Worm (Caenorhabditis elegans) whole organism, L1 larva: Measurements from ENCODE around the gene col-96.

Experiments used
- Y116A8C.19 ChIP-seq: sonication (generic microtip); optimal IDR thresholded peaks from 2 replicates; lab custom pipeline; 2016; ENCODE audit warnings: missing compliant biosample characterization, missing genetic modification characterization, borderline replicate concordance
- ama-1 ChIP-seq: fragments of 150-350 bp; optimal IDR thresholded peaks from 2 replicates; lab custom pipeline; 2014
- blmp-1 ChIP-seq: fragments of 150-350 bp; optimal IDR thresholded peaks from 2 replicates; lab custom pipeline; 2014; ENCODE audit warnings: missing biosample characterization, missing genetic modification characterization
- ceh-63 ChIP-seq: fragments of 200-800 bp; sonication (Bioruptor generic); optimal IDR thresholded peaks from 2 replicates; lab custom pipeline; 2018; ENCODE audit warnings: mild to moderate bottlenecking, missing genetic modification characterization, missing compliant biosample characterization
- ceh-8 ChIP-seq: fragments of 200-800 bp; sonication (Bioruptor generic); optimal IDR thresholded peaks from 2 replicates; lab custom pipeline; 2018; ENCODE audit warnings: mild to moderate bottlenecking, missing genetic modification characterization, moderate library complexity, missing compliant biosample characterization
- ceh-82 ChIP-seq, 3 experiments: fragments of 150-350 bp in 1 of 3; sonication (generic microtip) in 2 of 3; optimal IDR thresholded peaks; 2 replicates each; lab custom pipeline; 2014 to 2017; ENCODE audit warnings: missing biosample characterization in 3 of 3, missing genetic modification characterization in 3 of 3
- ceh-88 ChIP-seq: fragments of 200-800 bp; sonication (Bioruptor generic); IDR thresholded peaks from 2 replicates; pipeline ENCODE4 v1.3.6; 2022; ENCODE audit warnings: missing genetic modification characterization, missing compliant biosample characterization
- ceh-90 ChIP-seq: sonication (generic microtip); optimal IDR thresholded peaks from 2 replicates; lab custom pipeline; 2016; ENCODE audit warnings: missing genetic modification characterization, missing compliant biosample characterization
- ces-1 ChIP-seq: fragments of 150-350 bp; optimal IDR thresholded peaks from 2 replicates; lab custom pipeline; 2014; ENCODE audit warnings: missing biosample characterization, missing genetic modification reagents, missing genetic modification characterization
- dsc-1 ChIP-seq: sonication (generic microtip); optimal IDR thresholded peaks from 2 replicates; lab custom pipeline; 2016; ENCODE audit warnings: mild to moderate bottlenecking, missing genetic modification characterization, missing compliant biosample characterization
- efl-1 ChIP-seq, 4 experiments: fragments of 150-350 bp; optimal IDR thresholded peaks in 3 of 4; peaks in 1 of 4; 1 replicate in 1 of 4; 2 replicates in 3 of 4; lab custom pipeline; 2014; ENCODE audit warnings: missing biosample characterization in 2 of 4, missing genetic modification characterization in 2 of 4, missing genetic modification reagents in 2 of 4
- egl-13 ChIP-seq: sonication (generic microtip); optimal IDR thresholded peaks from 2 replicates; lab custom pipeline; 2016; ENCODE audit warnings: missing genotype, missing genetic modification reagents, missing genetic modification characterization, missing compliant biosample characterization
- ets-5 ChIP-seq: fragments of 200-800 bp; sonication (Bioruptor generic); IDR thresholded peaks from 2 replicates; pipeline ENCODE4 v1.3.6; 2022; ENCODE audit warnings: missing genetic modification characterization, missing compliant biosample characterization
- fkh-10 ChIP-seq: sonication (generic microtip); optimal IDR thresholded peaks from 2 replicates; lab custom pipeline; 2017; ENCODE audit warnings: missing biosample characterization, missing genetic modification reagents, missing genetic modification characterization
- fkh-4 ChIP-seq: sonication (generic microtip); optimal IDR thresholded peaks from 2 replicates; lab custom pipeline; 2016; ENCODE audit warnings: missing compliant biosample characterization, missing genetic modification characterization, borderline replicate concordance
- fkh-8 ChIP-seq: sonication (generic microtip); optimal IDR thresholded peaks from 2 replicates; lab custom pipeline; 2016; ENCODE audit warnings: mild to moderate bottlenecking, missing genetic modification characterization, missing compliant biosample characterization
- hpl-2 ChIP-seq: fragments of 150-350 bp; optimal IDR thresholded peaks from 2 replicates; lab custom pipeline; 2014; ENCODE audit warnings: missing biosample characterization, missing genetic modification reagents, missing genetic modification characterization
- isw-1 ChIP-seq: fragments of 200-800 bp; sonication (Bioruptor generic); IDR thresholded peaks from 2 replicates; pipeline ENCODE4 v1.3.6; 2022; ENCODE audit warnings: missing genetic modification characterization, missing compliant biosample characterization
- lin-14 ChIP-seq: fragments of 200-800 bp; sonication (Bioruptor generic); optimal IDR thresholded peaks from 2 replicates; lab custom pipeline; 2018; ENCODE audit warnings: mild to moderate bottlenecking, missing genetic modification characterization, moderate library complexity, missing compliant biosample characterization
- lin-35 ChIP-seq, 2 experiments: fragments of 150-350 bp; optimal IDR thresholded peaks; 2 replicates each; lab custom pipeline; 2014; ENCODE audit warnings: missing biosample characterization in 2 of 2, missing genetic modification characterization in 2 of 2, missing genetic modification reagents in 2 of 2
- lin-39 ChIP-seq: fragments of 150-350 bp; optimal IDR thresholded peaks from 2 replicates; lab custom pipeline; 2014; ENCODE audit warnings: missing biosample characterization, missing genetic modification reagents, missing genetic modification characterization
- lsy-2 ChIP-seq, 2 experiments: fragments of 150-350 bp; optimal IDR thresholded peaks; 2 replicates each; lab custom pipeline; 2014; ENCODE audit warnings: missing biosample characterization in 2 of 2, missing genetic modification characterization in 2 of 2
- mab-9 ChIP-seq: fragments of 200-800 bp; sonication (Bioruptor generic); IDR thresholded peaks from 2 replicates; pipeline ENCODE4 v1.3.6; 2022; ENCODE audit warnings: missing genetic modification reagents, missing genetic modification characterization, missing compliant biosample characterization
- mdl-1 ChIP-seq, 2 experiments: fragments of 150-350 bp; optimal IDR thresholded peaks; 2 replicates each; lab custom pipeline; 2014 to 2017; ENCODE audit warnings: missing biosample characterization in 2 of 2, missing genetic modification characterization in 2 of 2, inconsistent platforms in 1 of 2
- mef-2 ChIP-seq: fragments of 150-350 bp; optimal IDR thresholded peaks from 2 replicates; lab custom pipeline; 2014; ENCODE audit warnings: missing biosample characterization, missing genetic modification characterization
- mep-1 ChIP-seq: fragments of 150-350 bp; optimal IDR thresholded peaks from 2 replicates; lab custom pipeline; 2014; ENCODE audit warnings: missing biosample characterization, missing genetic modification characterization
- nhr-20 ChIP-seq: sonication (generic microtip); optimal IDR thresholded peaks from 2 replicates; lab custom pipeline; 2016; ENCODE audit warnings: mild to moderate bottlenecking, missing genetic modification characterization, missing compliant biosample characterization
- nhr-47 ChIP-seq: sonication (generic microtip); optimal IDR thresholded peaks from 2 replicates; lab custom pipeline; 2016; ENCODE audit warnings: mild to moderate bottlenecking, missing genetic modification characterization, moderate library complexity, missing compliant biosample characterization
- nhr-71 ChIP-seq: sonication (generic microtip); optimal IDR thresholded peaks from 2 replicates; lab custom pipeline; 2016; ENCODE audit warnings: mild to moderate bottlenecking, missing genetic modification characterization, moderate library complexity, missing compliant biosample characterization
- nhr-76 ChIP-seq: sonication (generic microtip); optimal IDR thresholded peaks from 2 replicates; lab custom pipeline; 2017; ENCODE audit warnings: missing biosample characterization, missing genetic modification characterization
- nhr-77 ChIP-seq: fragments of 150-350 bp; optimal IDR thresholded peaks from 2 replicates; lab custom pipeline; 2014; ENCODE audit warnings: missing biosample characterization, missing genetic modification characterization
- nhr-85 ChIP-seq: sonication (generic microtip); peaks from one replicate; lab custom pipeline; 2016; ENCODE audit warnings: missing genetic modification characterization, inconsistent platforms, missing compliant biosample characterization
- nhr-90 ChIP-seq: sonication (generic microtip); optimal IDR thresholded peaks from 2 replicates; lab custom pipeline; 2016; ENCODE audit warnings: mild to moderate bottlenecking, missing genetic modification characterization, missing compliant biosample characterization; ENCODE audit not compliant: poor library complexity
- rnt-1 ChIP-seq: sonication (generic microtip); optimal IDR thresholded peaks from 2 replicates; lab custom pipeline; 2016; ENCODE audit warnings: mild to moderate bottlenecking, missing genetic modification characterization, moderate library complexity, missing compliant biosample characterization
- snpc-4 ChIP-seq: fragments of 150-350 bp; optimal IDR thresholded peaks from 2 replicates; lab custom pipeline; 2014; ENCODE audit warnings: missing biosample characterization, missing genetic modification characterization
- snu-23 ChIP-seq: sonication (generic microtip); optimal IDR thresholded peaks from 2 replicates; lab custom pipeline; 2016; ENCODE audit warnings: missing genetic modification characterization, missing compliant biosample characterization
- sup-37 ChIP-seq: fragments of 200-800 bp; sonication (Bioruptor generic); optimal IDR thresholded peaks from 2 replicates; lab custom pipeline; 2018; ENCODE audit warnings: mild to moderate bottlenecking, missing genetic modification characterization, missing compliant biosample characterization
- swsn-7 ChIP-seq: sonication (generic microtip); optimal IDR thresholded peaks from 2 replicates; lab custom pipeline; 2016; ENCODE audit warnings: missing genetic modification characterization, missing compliant biosample characterization
- tbx-2 ChIP-seq: sonication (generic microtip); optimal IDR thresholded peaks from 2 replicates; lab custom pipeline; 2016; ENCODE audit warnings: missing genetic modification characterization, missing compliant biosample characterization
- tlp-1 ChIP-seq: fragments of 150-350 bp; optimal IDR thresholded peaks from 2 replicates; lab custom pipeline; 2014; ENCODE audit warnings: missing biosample characterization, missing genetic modification characterization
- unc-130 ChIP-seq: fragments of 150-350 bp; optimal IDR thresholded peaks from 2 replicates; lab custom pipeline; 2017; ENCODE audit warnings: missing biosample characterization, missing genetic modification characterization, inconsistent platforms
- ztf-11 ChIP-seq, 2 experiments: sonication (generic microtip); optimal IDR thresholded peaks; 2 replicates each; lab custom pipeline; 2016 to 2017; ENCODE audit warnings: missing genetic modification characterization in 2 of 2, missing biosample characterization in 1 of 2, missing compliant biosample characterization in 1 of 2

The col-96 gene

DNA sequence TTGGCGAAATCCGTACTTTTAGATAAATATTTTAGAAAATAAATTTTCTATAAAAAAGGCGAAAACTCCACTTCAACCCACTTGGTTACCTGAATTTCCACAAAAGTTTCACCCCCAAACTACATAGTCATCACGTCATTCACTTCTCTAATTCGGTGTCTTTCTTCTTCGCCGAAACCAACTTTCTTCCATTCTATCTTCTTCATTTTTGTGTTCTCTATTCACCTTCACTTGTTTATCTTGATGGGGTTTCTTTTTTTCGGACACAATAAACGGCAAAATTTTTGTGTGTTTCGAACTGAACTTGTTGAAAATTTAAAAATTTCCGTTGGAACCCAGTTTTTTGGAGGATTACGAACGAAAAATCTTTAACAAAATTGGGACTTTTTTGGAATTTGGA, 39.7 kb downstream of the col-96 start:
- TF ChIP-seq tlp-1 (tag; lab: Kevin White, UChicago) (no peak), lin-14 (GFP tag; lab: Kevin White, UChicago) (peak; percentile 47), snpc-4 (no peak), blmp-1 (tag; lab: Kevin White, UChicago) (peak; percentile 97), snu-23 (GFP tag; lab: Kevin White, UChicago) (peak; percentile 7), mep-1 (tag; lab: Kevin White, UChicago) (peak; percentile 4), ceh-88 (no peak), nhr-85 (peak; percentile 47), ceh-90 (tag; lab: Kevin White, UChicago) (no peak), lin-35 (GFP tag; optimal IDR thresholded peaks at IDR 0.05; lab: Kevin White, UChicago) (no peak), sup-37 (GFP tag; lab: Kevin White, UChicago) (no peak)

DNA sequence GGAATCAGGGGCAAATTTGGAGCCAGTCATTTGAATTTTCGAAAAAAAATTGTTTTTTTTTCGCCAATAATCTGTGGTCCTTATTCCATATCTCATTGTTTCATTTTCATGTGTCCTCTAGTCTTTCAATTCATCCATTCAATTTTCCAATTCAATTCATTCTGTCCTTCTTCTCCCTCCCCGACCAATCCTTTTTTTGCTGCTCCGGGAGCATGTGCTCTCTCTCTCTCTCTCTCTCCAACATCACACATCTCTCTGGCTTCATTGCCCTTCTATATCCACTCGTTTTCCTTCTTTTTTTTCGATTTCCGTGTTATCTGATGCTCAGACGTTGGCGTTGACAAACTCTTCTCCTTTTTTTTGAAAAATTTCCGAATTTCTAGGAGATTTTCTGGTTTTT, 43.2 kb downstream of the col-96 start:
- TF ChIP-seq blmp-1 (tag; lab: Kevin White, UChicago) (no peak), nhr-76 (tag; lab: Kevin White, UChicago) (no peak), fkh-10 (GFP tag; lab: Kevin White, UChicago) (peak; percentile 51), lin-14 (GFP tag; lab: Kevin White, UChicago) (peak; percentile 79), egl-13 (tag; lab: Kevin White, UChicago) (peak; percentile 3), Y116A8C.19 (no peak), mef-2 (tag; lab: Kevin White, UChicago) (no peak), swsn-7 (tag; lab: Kevin White, UChicago) (peak; percentile 22), ceh-8 (GFP tag; lab: Kevin White, UChicago) (no peak), rnt-1 (tag; lab: Kevin White, UChicago) (no peak), nhr-47 (tag; lab: Kevin White, UChicago) (peak; percentile 30), lsy-2 (tag; optimal IDR thresholded peaks at IDR 0.05; lab: Kevin White, UChicago) (peak in 1 of 2 experiments; percentile 9), snu-23 (GFP tag; lab: Kevin White, UChicago) (peak; percentile 29), ces-1 (no peak), ama-1 (lab: Kevin White, UChicago) (no peak), ets-5 (GFP tag; lab: Robert Waterston, UW) (no peak), mab-9 (GFP tag; lab: Robert Waterston, UW) (no peak), ceh-63 (GFP tag; lab: Kevin White, UChicago) (no peak), tbx-2 (tag; lab: Kevin White, UChicago) (peak; percentile 34), nhr-71 (tag; lab: Kevin White, UChicago) (peak; percentile 42), fkh-8 (peak; percentile 37), fkh-4 (tag; lab: Kevin White, UChicago) (no peak), nhr-90 (no peak), unc-130 (tag; lab: Kevin White, UChicago) (no peak), ceh-82 (tag; optimal IDR thresholded peaks at IDR 0.05; lab: Kevin White, UChicago) (peak in 1 of 3 experiments; percentile 32)

DNA sequence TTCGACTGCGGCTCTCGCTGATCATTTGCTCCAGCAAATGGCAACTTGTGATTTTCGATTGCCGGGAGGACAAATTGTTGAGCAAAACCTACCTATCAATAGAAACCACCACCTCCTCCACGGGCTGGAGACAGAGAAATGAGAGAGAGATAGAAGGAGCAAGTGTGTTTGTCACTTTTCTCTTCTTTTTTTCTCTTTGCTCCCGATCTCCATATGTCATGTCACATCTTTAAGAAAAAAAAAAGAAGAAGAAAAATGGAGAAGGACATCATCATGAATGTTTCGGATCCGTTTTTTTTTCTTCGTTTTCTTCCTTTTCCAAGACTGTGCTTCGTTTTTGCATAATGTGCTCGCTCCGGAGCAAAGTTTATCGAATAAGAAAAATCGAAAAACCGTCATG, 45.8 kb downstream of the col-96 start:
- TF ChIP-seq ztf-11 (tag; optimal IDR thresholded peaks at IDR 0.05; lab: Kevin White, UChicago) (no peak), fkh-10 (GFP tag; lab: Kevin White, UChicago) (peak; percentile 20), nhr-20 (tag; lab: Kevin White, UChicago) (no peak), dsc-1 (tag; lab: Kevin White, UChicago) (peak; percentile 17), lin-14 (GFP tag; lab: Kevin White, UChicago) (peak; percentile 72), lsy-2 (tag; optimal IDR thresholded peaks at IDR 0.05; lab: Kevin White, UChicago) (peak in 1 of 2 experiments; percentile 34), snu-23 (GFP tag; lab: Kevin White, UChicago) (peak; percentile 26), mep-1 (tag; lab: Kevin White, UChicago) (peak; percentile 22), nhr-71 (tag; lab: Kevin White, UChicago) (no peak), hpl-2 (no peak), efl-1 (optimal IDR thresholded peaks at IDR 0.05; lab: Kevin White, UChicago) (peak in 1 of 2 experiments; percentile 2), efl-1 (GFP tag; optimal IDR thresholded peaks at IDR 0.05 in 1 of 2; lab: Kevin White, UChicago) (no peak), mdl-1 (tag; optimal IDR thresholded peaks at IDR 0.05; lab: Kevin White, UChicago) (no peak), lin-39 (tag; lab: Kevin White, UChicago) (no peak), isw-1 (GFP tag; lab: Robert Waterston, UW) (no peak), nhr-77 (tag; lab: Kevin White, UChicago) (peak; percentile 29)
